Worm (Caenorhabditis elegans) whole organism, L4 larva: ENCODE results near the gene F23A7.1.

Experiments
- F37D6.2 ChIP-seq: sonication (generic microtip); optimal IDR thresholded peaks from 2 replicates; lab custom pipeline; 2016; ENCODE audit warnings: mild to moderate bottlenecking, missing genetic modification characterization, missing compliant biosample characterization
- Y5F2A.4 ChIP-seq: fragments of 200-800 bp; sonication (Bioruptor generic); optimal IDR thresholded peaks from 2 replicates; lab custom pipeline; 2018; ENCODE audit warnings: mild to moderate bottlenecking, missing genetic modification characterization, missing compliant biosample characterization
- aha-1 ChIP-seq: fragments of 150-350 bp; peaks from one replicate; lab custom pipeline; 2014; ENCODE audit warnings: missing biosample characterization, missing genetic modification characterization
- attf-4 ChIP-seq: sonication (generic microtip); optimal IDR thresholded peaks from 3 replicates; lab custom pipeline; 2017; ENCODE audit warnings: missing biosample characterization, missing genetic modification characterization
- ceh-28 ChIP-seq: fragments of 150-350 bp; optimal IDR thresholded peaks from 2 replicates; lab custom pipeline; 2014; ENCODE audit warnings: missing biosample characterization, missing genetic modification reagents, missing genetic modification characterization
- ceh-32 ChIP-seq: sonication (generic microtip); optimal IDR thresholded peaks from 2 replicates; lab custom pipeline; 2016; ENCODE audit warnings: mild to moderate bottlenecking, missing genetic modification characterization, missing compliant biosample characterization; ENCODE audit not compliant: poor library complexity
- ceh-82 ChIP-seq: sonication (generic microtip); optimal IDR thresholded peaks from 2 replicates; lab custom pipeline; 2017; ENCODE audit warnings: missing biosample characterization, missing genetic modification characterization
- daf-16 ChIP-seq, 3 experiments: sonication (generic microtip); optimal IDR thresholded peaks; 2 replicates each; lab custom pipeline; 2016 to 2017; ENCODE audit warnings: missing genetic modification characterization in 3 of 3, missing genetic modification reagents in 3 of 3, mild to moderate bottlenecking in 2 of 3, missing compliant biosample characterization in 2 of 3, missing biosample characterization in 1 of 3, moderate library complexity in 1 of 3
- daf-19 ChIP-seq: fragments of 200-800 bp; sonication (Bioruptor generic); conservative IDR thresholded peaks from 2 replicates; pipeline ENCODE4 v1.3.6; 2022; ENCODE audit warnings: missing genetic modification characterization, missing compliant biosample characterization
- dmd-6 ChIP-seq: fragments of 200-800 bp; sonication (Bioruptor generic); IDR thresholded peaks from 2 replicates; pipeline ENCODE4 v1.3.6; 2022; ENCODE audit warnings: missing genetic modification reagents, missing genetic modification characterization, missing compliant biosample characterization
- dmd-9 ChIP-seq: fragments of 200-800 bp; sonication (Bioruptor generic); IDR thresholded peaks from 2 replicates; pipeline ENCODE4 v1.3.6; 2022; ENCODE audit warnings: missing genetic modification reagents, missing genetic modification characterization, missing compliant biosample characterization
- egl-43 ChIP-seq: fragments of 200-800 bp; sonication (Bioruptor generic); IDR thresholded peaks from 2 replicates; pipeline ENCODE4 v1.3.6; 2022; ENCODE audit warnings: missing genetic modification reagents, missing genetic modification characterization, missing compliant biosample characterization
- fkh-10 ChIP-seq: fragments of 150-350 bp; optimal IDR thresholded peaks from 2 replicates; lab custom pipeline; 2014; ENCODE audit warnings: missing biosample characterization, missing genetic modification reagents, missing genetic modification characterization
- hlh-30 ChIP-seq: sonication (generic microtip); optimal IDR thresholded peaks from 2 replicates; lab custom pipeline; 2017; ENCODE audit warnings: antibody characterized with exemption, mild to moderate bottlenecking, missing genetic modification characterization, missing compliant biosample characterization; ENCODE audit not compliant: insufficient read depth
- lim-7 ChIP-seq: fragments of 200-800 bp; sonication (Bioruptor generic); IDR thresholded peaks from 2 replicates; pipeline ENCODE4 v1.3.6; 2022; ENCODE audit warnings: missing genetic modification characterization, missing compliant biosample characterization
- lin-13 ChIP-seq: fragments of 150-350 bp; optimal IDR thresholded peaks from 2 replicates; lab custom pipeline; 2014; ENCODE audit warnings: missing biosample characterization, missing genetic modification reagents, missing genetic modification characterization
- lir-3 ChIP-seq: sonication (generic microtip); optimal IDR thresholded peaks from 2 replicates; lab custom pipeline; 2016; ENCODE audit warnings: mild to moderate bottlenecking, missing genetic modification characterization, missing compliant biosample characterization
- madf-9 ChIP-seq: fragments of 200-800 bp; sonication (Bioruptor generic); conservative IDR thresholded peaks from 2 replicates; pipeline ENCODE4 v1.3.6; 2022; ENCODE audit warnings: missing genetic modification reagents, missing genetic modification characterization, missing compliant biosample characterization
- mdl-1 ChIP-seq, 2 experiments: fragments of 150-350 bp in 1 of 2; sonication (generic microtip) in 1 of 2; optimal IDR thresholded peaks; 2 replicates each; lab custom pipeline; 2014 to 2017; ENCODE audit warnings: missing biosample characterization in 2 of 2, missing genetic modification characterization in 2 of 2
- nhr-111 ChIP-seq: fragments of 200-800 bp; sonication (Bioruptor generic); optimal IDR thresholded peaks from 2 replicates; lab custom pipeline; 2018; ENCODE audit warnings: mild to moderate bottlenecking, missing genetic modification characterization, missing compliant biosample characterization
- nhr-25 ChIP-seq: sonication (generic microtip); optimal IDR thresholded peaks from 2 replicates; lab custom pipeline; 2017; ENCODE audit warnings: missing genetic modification characterization, mild to moderate bottlenecking, missing compliant biosample characterization, antibody characterized with exemption, moderate library complexity, borderline replicate concordance; ENCODE audit not compliant: insufficient read depth
- nhr-28 ChIP-seq: fragments of 150-350 bp; optimal IDR thresholded peaks from 2 replicates; lab custom pipeline; 2014; ENCODE audit warnings: missing biosample characterization, missing genetic modification characterization
- nhr-42 ChIP-seq: fragments of 200-800 bp; sonication (Bioruptor generic); IDR thresholded peaks from 2 replicates; pipeline ENCODE4 v1.3.6; 2022; ENCODE audit warnings: missing genetic modification characterization, missing compliant biosample characterization
- nhr-48 ChIP-seq: sonication (generic microtip); optimal IDR thresholded peaks from 2 replicates; lab custom pipeline; 2016; ENCODE audit warnings: mild to moderate bottlenecking, missing genetic modification characterization, missing compliant biosample characterization
- php-3 ChIP-seq: fragments of 200-800 bp; sonication (Bioruptor generic); IDR thresholded peaks from 2 replicates; pipeline ENCODE4 v1.3.6; 2022; ENCODE audit warnings: missing genetic modification reagents, missing genetic modification characterization, missing compliant biosample characterization
- pqm-1 ChIP-seq: sonication (generic microtip); optimal IDR thresholded peaks from 2 replicates; lab custom pipeline; 2017; ENCODE audit warnings: missing biosample characterization, missing genetic modification characterization
- saeg-2 ChIP-seq: fragments of 200-800 bp; sonication (Bioruptor generic); IDR thresholded peaks from 2 replicates; pipeline ENCODE4 v1.3.6; 2022; ENCODE audit warnings: missing genetic modification reagents, missing genetic modification characterization, missing compliant biosample characterization
- set-16 ChIP-seq: fragments of 200-800 bp; sonication (Bioruptor generic); IDR thresholded peaks from 2 replicates; pipeline ENCODE4 v1.3.6; 2022; ENCODE audit warnings: missing genetic modification reagents, missing genetic modification characterization, missing compliant biosample characterization
- snpc-4 ChIP-seq: fragments of 150-350 bp; optimal IDR thresholded peaks from 2 replicates; lab custom pipeline; 2014; ENCODE audit warnings: missing biosample characterization, missing genetic modification characterization
- unc-62 ChIP-seq, 3 experiments: fragments of 150-350 bp in 1 of 3; sonication (generic microtip); optimal IDR thresholded peaks in 2 of 3; peaks in 1 of 3; 1 replicate in 1 of 3; 2 replicates in 2 of 3; lab custom pipeline; 2014 to 2017; ENCODE audit warnings: missing biosample characterization in 3 of 3, missing genetic modification characterization in 3 of 3, missing genetic modification reagents in 3 of 3, missing genotype in 1 of 3
- zip-2 ChIP-seq: fragments of 150-350 bp; optimal IDR thresholded peaks from 2 replicates; lab custom pipeline; 2014; ENCODE audit warnings: missing biosample characterization, missing genetic modification characterization

Gene F23A7.1

DNA sequence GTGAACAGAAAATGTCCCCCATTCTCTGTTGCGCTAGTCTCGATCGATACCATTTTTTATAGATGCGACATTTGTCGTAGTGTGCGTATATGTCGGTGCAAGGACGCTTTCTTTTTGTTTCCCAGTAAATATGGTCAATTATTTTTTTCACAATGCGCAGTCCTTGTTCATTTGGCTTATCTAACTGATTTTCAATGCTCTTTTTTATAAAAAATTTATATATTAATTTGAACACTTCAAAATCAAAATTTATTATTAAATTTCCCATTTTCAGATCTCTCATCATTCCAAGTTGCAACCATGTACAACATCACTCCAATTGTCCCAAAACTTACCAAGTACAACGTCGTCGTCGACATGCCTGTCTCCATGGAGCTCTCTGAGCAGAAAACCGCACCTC lies at the start of gene F23A7.1:
F23A7.1 (plus strand) TSS at position 301 of the 400 bp plus-strand sequence.
- TF ChIP-seq egl-43 (GFP tag; lab: Robert Waterston, UW) (no peak), ceh-28 (tag; lab: Kevin White, UChicago) (no peak), ceh-32 (tag; lab: Kevin White, UChicago) (no peak), daf-19 (no peak), lim-7 (no peak), set-16 (GFP tag; lab: Robert Waterston, UW) (no peak), nhr-111 (no peak), saeg-2 (no peak), dmd-9 (no peak), fkh-10 (GFP tag; lab: Kevin White, UChicago) (no peak), attf-4 (tag; lab: Kevin White, UChicago) (no peak)
- TF ChIP-seq, all 104 proteins: peak for 0

DNA sequence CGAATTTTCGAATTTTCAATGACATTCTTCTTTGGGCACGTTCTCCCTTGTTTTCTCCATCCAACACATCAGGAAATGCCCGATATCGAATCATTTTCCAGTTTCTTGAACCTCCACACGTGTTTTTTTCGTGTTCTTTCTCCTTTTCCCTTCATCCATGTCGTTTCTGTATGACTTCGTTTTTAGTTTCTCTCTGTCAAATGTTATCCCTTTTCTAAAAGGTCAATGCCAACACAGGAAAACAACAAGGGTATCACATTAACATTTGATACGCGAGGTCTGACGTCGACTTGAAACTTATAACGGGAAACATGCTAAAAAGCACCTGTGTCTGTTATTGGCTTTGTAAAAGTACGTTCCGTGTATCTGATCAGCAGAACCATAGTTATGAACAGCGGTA lies 44.3 kb upstream of the F23A7.1 start:
- TF ChIP-seq lir-3 (tag; lab: Kevin White, UChicago), result no peak
- peak in 1 of 2 experiments; percentile 92 for TF ChIP-seq unc-62 (GFP tag; optimal IDR thresholded peaks at IDR 0.05 in 1 of 2; lab: Kevin White, UChicago)
- no peak for TF ChIP-seq unc-62 (tag; optimal IDR thresholded peaks at IDR 0.05; lab: Kevin White, UChicago)
- no peak for TF ChIP-seq zip-2 (tag; lab: Kevin White, UChicago)
- peak in 1 of 2 experiments; percentile 30 for TF ChIP-seq mdl-1 (tag; optimal IDR thresholded peaks at IDR 0.05; lab: Kevin White, UChicago)
- peak; percentile 42 for TF ChIP-seq nhr-28 (tag; lab: Kevin White, UChicago)
- TF ChIP-seq saeg-2, result no peak
- no peak for TF ChIP-seq snpc-4 (tag; lab: Kevin White, UChicago)
- TF ChIP-seq nhr-48 (tag; lab: Kevin White, UChicago), result peak; percentile 18
- peak; percentile 40 for TF ChIP-seq hlh-30
- TF ChIP-seq Y5F2A.4 (GFP tag; lab: Kevin White, UChicago), result no peak
- TF ChIP-seq daf-19, result no peak
- TF ChIP-seq, all 104 proteins: peak for 5

DNA sequence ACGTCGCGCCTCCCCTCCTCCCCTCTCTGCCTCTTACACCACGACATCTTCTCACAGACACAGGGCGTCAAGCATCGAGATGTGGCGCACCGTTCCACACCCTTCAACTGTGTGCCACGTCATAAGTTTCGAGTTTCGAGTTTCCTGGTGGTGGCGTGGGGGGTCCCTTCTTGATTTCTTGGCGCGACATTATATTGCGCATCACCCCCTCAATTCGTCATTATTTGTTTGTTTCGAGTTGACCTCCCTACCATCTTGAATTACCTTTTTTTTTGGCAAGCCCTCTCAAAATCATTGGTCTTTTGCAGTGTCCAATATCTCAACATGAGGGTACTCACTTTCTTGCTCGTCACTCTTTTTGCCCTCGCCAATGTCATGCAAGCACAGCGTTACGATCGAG lies 33.1 kb upstream of the F23A7.1 start, which contains the start of gene nlp-67:
nlp-67 (plus strand) TSS at position 301 of the 400 bp plus-strand sequence.
- TF ChIP-seq lin-13 (GFP tag; lab: Kevin White, UChicago) (no peak), aha-1 (tag; lab: Kevin White, UChicago) (peak; percentile 2), php-3 (0 out of 2 replicates have a peak, but pooled peaks have one; percentile 16), egl-43 (GFP tag; lab: Robert Waterston, UW) (0 out of 2 replicates have a peak, but pooled peaks have one; percentile 40)

ce11 chrX:16189227-16189906 lies 27.8 kb upstream of the F23A7.1 start, which contains the start of gene slc-25A21:
Gene slc-25A21, plus strand, starts transcription at chrX:16189856.
- TF ChIP-seq pqm-1 (no peak), zip-2 (tag; lab: Kevin White, UChicago) (no peak), saeg-2 (no peak), daf-16 (GFP tag; optimal IDR thresholded peaks at IDR 0.05; lab: Kevin White, UChicago) (no peak), daf-16 (tag; optimal IDR thresholded peaks at IDR 0.05; lab: Kevin White, UChicago) (peak; percentile 22), mdl-1 (tag; optimal IDR thresholded peaks at IDR 0.05; lab: Kevin White, UChicago) (peak in 1 of 2 experiments; percentile 30), nhr-25 (tag; lab: Kevin White, UChicago) (no peak), nhr-42 (GFP tag; lab: Robert Waterston, UW) (no peak), ceh-82 (no peak), madf-9 (GFP tag; lab: Robert Waterston, UW) (no peak), F37D6.2 (tag; lab: Kevin White, UChicago) (no peak), dmd-6 (GFP tag; lab: Robert Waterston, UW) (peak; percentile 9; the same call in 1 of the 2 replicates), nhr-28 (tag; lab: Kevin White, UChicago) (peak; percentile 14)
